Worm (Caenorhabditis elegans): ENCODE measurements around the gene srh-240.

Gene srh-240

ce11 chrV:2888265-2888664 is 23.3 kb downstream of the srh-240 start:
- no peak for TF ChIP-seq F37D6.2 (tag; optimal IDR thresholded peaks at IDR 0.05)
- TF ChIP-seq aha-1 (tag): peak; percentile 93

DNA sequence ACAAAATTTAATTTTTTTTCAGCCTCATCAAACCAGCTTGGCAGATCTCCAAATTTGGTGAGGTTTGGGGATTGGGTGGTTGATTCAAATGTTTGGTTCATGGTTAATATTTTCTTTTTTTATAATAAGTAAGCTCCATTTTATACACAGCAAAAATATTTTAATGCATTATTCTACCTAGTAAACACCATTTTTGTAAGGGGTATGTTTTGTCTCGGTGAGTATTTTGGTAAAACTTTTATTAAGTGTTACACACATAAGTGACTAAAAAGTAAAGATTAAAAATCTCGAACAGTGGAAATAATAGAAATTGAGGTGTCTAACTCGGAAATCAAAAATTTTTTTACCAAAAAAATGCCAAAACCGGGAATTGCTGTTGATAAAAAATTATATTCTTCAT is 23.7 kb downstream of the srh-240 start, which contains the start of gene srw-4:
Gene srw-4, minus strand, starts transcription at position 101 of the 400 bp plus-strand sequence.
- no peak for TF ChIP-seq daf-19 (GFP tag; conservative IDR thresholded peaks at IDR 0.05)

DNA sequence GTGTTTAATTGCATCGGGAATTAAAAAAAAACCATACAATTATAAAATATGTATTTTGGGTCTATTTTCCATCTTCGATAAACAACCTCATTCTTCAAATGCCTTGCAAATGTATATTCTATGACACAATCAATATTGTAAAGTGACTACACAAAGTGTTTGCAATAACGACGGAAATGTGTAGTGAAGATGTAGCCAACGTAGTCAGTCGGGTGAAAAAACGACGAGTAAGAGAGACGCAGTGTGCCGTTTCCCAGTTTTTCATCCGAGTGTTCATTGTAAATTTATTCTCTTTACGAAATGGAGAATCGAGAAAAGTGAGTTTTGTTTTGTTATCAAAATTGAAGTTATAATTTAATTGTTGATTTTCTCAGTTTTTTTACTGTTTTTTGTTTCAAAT is 26.9 kb downstream of the srh-240 start, which contains the start of gene F37B4.15:
Gene F37B4.15, plus strand, starts transcription at position 301 of the 400 bp plus-strand sequence.
- no peak for TF ChIP-seq nhr-42 (GFP tag; IDR thresholded peaks at IDR 0.05)
- peak; percentile 23 for TF ChIP-seq nhr-28 (tag; optimal IDR thresholded peaks at IDR 0.05)

DNA sequence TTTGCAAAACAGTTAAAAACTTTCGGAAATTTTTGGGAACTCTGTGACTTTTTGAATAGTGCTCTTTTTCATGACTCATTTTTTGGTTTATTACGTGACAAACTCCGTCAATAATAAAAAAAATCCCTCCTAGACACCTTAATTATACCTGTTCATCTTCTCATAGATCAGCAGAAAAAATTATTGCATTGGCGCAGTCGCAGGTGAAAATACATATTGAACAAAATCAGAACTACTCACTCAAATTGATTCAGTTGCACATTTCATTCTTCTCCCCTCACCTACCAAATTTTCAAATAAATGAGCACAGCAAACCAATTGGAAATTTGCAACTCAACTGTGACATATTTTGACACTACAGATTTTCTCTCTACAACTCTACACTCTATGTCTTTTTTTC is 28.0 kb downstream of the srh-240 start, which contains the start of gene srh-127:
Gene srh-127, plus strand, starts transcription at position 301 of the 400 bp plus-strand sequence.
- TF ChIP-seq nhr-76 (tag; optimal IDR thresholded peaks at IDR 0.05): no peak
- no peak for TF ChIP-seq zfp-3 (GFP tag; conservative IDR thresholded peaks at IDR 0.05)
- TF ChIP-seq Y105C5A.15 (GFP tag; IDR thresholded peaks at IDR 0.05): no peak
- TF ChIP-seq daf-16 (GFP tag; optimal IDR thresholded peaks at IDR 0.05): no peak
- no peak for TF ChIP-seq daf-16 (tag; optimal IDR thresholded peaks at IDR 0.05)
- TF ChIP-seq zag-1 (tag; optimal IDR thresholded peaks at IDR 0.05): no peak
- no peak for TF ChIP-seq fkh-10 (GFP tag; optimal IDR thresholded peaks at IDR 0.05)
- TF ChIP-seq sdz-12 (GFP tag; optimal IDR thresholded peaks at IDR 0.05): no peak
- no peak for TF ChIP-seq zip-2 (tag; optimal IDR thresholded peaks at IDR 0.05)
- no peak for TF ChIP-seq ceh-32 (tag; optimal IDR thresholded peaks at IDR 0.05; ENCODE audit: poor library complexity)
- TF ChIP-seq T20F7.1 (GFP tag; optimal IDR thresholded peaks at IDR 0.05): no peak
- no peak for TF ChIP-seq daf-19 (GFP tag; conservative IDR thresholded peaks at IDR 0.05)
- TF ChIP-seq hif-1 (tag; optimal IDR thresholded peaks at IDR 0.05): no peak
- no peak for TF ChIP-seq nhr-10 (tag; optimal IDR thresholded peaks at IDR 0.05)
- no peak for TF ChIP-seq lin-15B (tag; optimal IDR thresholded peaks at IDR 0.05)
- TF ChIP-seq ZK546.5 (tag; optimal IDR thresholded peaks at IDR 0.05): no peak
- TF ChIP-seq dpl-1 (GFP tag; optimal IDR thresholded peaks at IDR 0.05): no peak

DNA sequence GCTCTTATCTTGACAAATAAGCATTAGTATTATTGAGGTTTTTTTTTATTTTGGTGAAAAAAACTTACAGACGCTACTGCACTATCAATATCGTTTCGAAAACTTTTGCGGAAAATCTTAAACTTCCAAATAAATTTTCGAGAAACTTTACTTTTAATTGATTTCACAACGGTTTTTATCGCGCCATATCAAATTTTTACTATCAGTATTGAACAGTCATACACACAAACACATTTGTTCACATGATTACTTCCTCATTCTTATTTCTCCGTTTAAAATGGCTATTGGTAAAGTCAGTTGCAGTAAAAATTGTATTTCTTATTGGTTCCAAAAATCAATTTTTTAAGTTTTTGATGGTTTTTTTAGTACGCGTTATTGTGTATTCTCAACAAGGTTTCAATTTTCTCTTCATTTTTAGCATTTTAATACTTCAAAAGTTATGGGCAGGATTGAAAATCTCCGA is 31.2 kb downstream of the srh-240 start, which contains the start of gene pals-32:
Gene pals-32, plus strand, starts transcription at position 413 of the 463 bp plus-strand sequence.
- no peak for TF ChIP-seq madf-5 (GFP tag; IDR thresholded peaks at IDR 0.05)
- TF ChIP-seq daf-16 (GFP tag; optimal IDR thresholded peaks at IDR 0.05): no peak
- TF ChIP-seq daf-16 (tag; optimal IDR thresholded peaks at IDR 0.05): peak; percentile 62
- no peak for TF ChIP-seq zag-1 (tag; optimal IDR thresholded peaks at IDR 0.05)
- no peak for TF ChIP-seq nhr-76 (tag; optimal IDR thresholded peaks at IDR 0.05)
- no peak for TF ChIP-seq saeg-2 (GFP tag; IDR thresholded peaks at IDR 0.05)
- TF ChIP-seq nhr-28 (tag; optimal IDR thresholded peaks at IDR 0.05): peak; percentile 55
- TF ChIP-seq zip-2 (tag; optimal IDR thresholded peaks at IDR 0.05): no peak
- no peak for TF ChIP-seq zfp-2 (tag; optimal IDR thresholded peaks at IDR 0.05)
- no peak for TF ChIP-seq lsy-2 (tag; optimal IDR thresholded peaks at IDR 0.05)
- TF ChIP-seq nhr-48 (tag; optimal IDR thresholded peaks at IDR 0.05): no peak
- TF ChIP-seq mdt-29 (GFP tag; IDR thresholded peaks at IDR 0.05): no peak
- TF ChIP-seq pqm-1 (tag; optimal IDR thresholded peaks at IDR 0.05): peak; percentile 69
- TF ChIP-seq T20F7.1 (GFP tag; optimal IDR thresholded peaks at IDR 0.05): no peak
- TF ChIP-seq lin-13 (GFP tag; optimal IDR thresholded peaks at IDR 0.05): no peak
- no peak for TF ChIP-seq ceh-62 (tag; optimal IDR thresholded peaks at IDR 0.05)
- no peak for TF ChIP-seq dpl-1 (GFP tag; optimal IDR thresholded peaks at IDR 0.05)
- no peak for TF ChIP-seq dmd-8 (GFP tag; IDR thresholded peaks at IDR 0.05)
- TF ChIP-seq nhr-25 (tag; optimal IDR thresholded peaks at IDR 0.05; ENCODE audit: borderline replicate concordance, insufficient read depth): no peak
- TF ChIP-seq nhr-10 (tag; optimal IDR thresholded peaks at IDR 0.05): no peak
- no peak for TF ChIP-seq egl-43 (GFP tag; IDR thresholded peaks at IDR 0.05)

Measured in whole organism, L4 larva.